Worm (Caenorhabditis elegans) whole organism, young adult: ENCODE data around the gene atl-1.

Experiments used
- B0019.2 ChIP-seq: fragments of 200-800 bp; sonication (Bioruptor generic); conservative IDR thresholded peaks from 2 replicates; pipeline ENCODE4 v1.3.6; 2022; ENCODE audit warnings: missing genetic modification reagents, missing genetic modification characterization, missing compliant biosample characterization
- C06A6.2 ChIP-seq: fragments of 200-800 bp; sonication (Bioruptor generic); conservative IDR thresholded peaks from 2 replicates; pipeline ENCODE4 v1.3.6; 2022; ENCODE audit warnings: missing genetic modification characterization, missing compliant biosample characterization
- D2030.7 ChIP-seq: fragments of 200-800 bp; sonication (Bioruptor generic); IDR thresholded peaks from 2 replicates; pipeline ENCODE4 v1.3.6; 2022; ENCODE audit warnings: missing genetic modification reagents, missing genetic modification characterization, missing compliant biosample characterization
- F22D6.2 ChIP-seq: sonication (generic microtip); optimal IDR thresholded peaks from 2 replicates; lab custom pipeline; 2016; ENCODE audit warnings: mild to moderate bottlenecking, missing genetic modification characterization, missing compliant biosample characterization
- F23B12.7 ChIP-seq: sonication (generic microtip); optimal IDR thresholded peaks from 2 replicates; lab custom pipeline; 2017; ENCODE audit warnings: missing genetic modification characterization, mild to moderate bottlenecking, missing compliant biosample characterization, antibody characterized with exemption, moderate library complexity; ENCODE audit not compliant: insufficient read depth
- F33H1.4 ChIP-seq: fragments of 200-800 bp; sonication (Bioruptor generic); IDR thresholded peaks from 2 replicates; pipeline ENCODE4 v1.3.6; 2022; ENCODE audit warnings: missing genetic modification reagents, missing genetic modification characterization, missing compliant biosample characterization
- F37B4.10 ChIP-seq: fragments of 200-800 bp; sonication (Bioruptor generic); IDR thresholded peaks from 2 replicates; pipeline ENCODE4 v1.3.6; 2022; ENCODE audit warnings: missing genetic modification characterization, missing compliant biosample characterization
- F57A8.1 ChIP-seq: fragments of 200-800 bp; sonication (Bioruptor generic); optimal IDR thresholded peaks from 2 replicates; lab custom pipeline; 2018; ENCODE audit warnings: mild to moderate bottlenecking, missing genetic modification characterization, moderate library complexity, missing compliant biosample characterization
- T26A5.8 ChIP-seq: sonication (generic microtip); optimal IDR thresholded peaks from 2 replicates; lab custom pipeline; 2016; ENCODE audit warnings: missing genetic modification characterization, missing compliant biosample characterization
- ama-1 ChIP-seq, 3 experiments: fragments of 150-350 bp in 1 of 3; sonication (generic microtip) in 2 of 3; optimal IDR thresholded peaks; 2 replicates each; lab custom pipeline; 2014 to 2018; ENCODE audit warnings: missing biosample characterization in 2 of 3, missing genetic modification characterization in 2 of 3, missing genetic modification reagents in 2 of 3
- aptf-2 ChIP-seq: fragments of 200-800 bp; sonication (Bioruptor generic); conservative IDR thresholded peaks from 2 replicates; pipeline ENCODE4 v1.3.6; 2022; ENCODE audit warnings: missing genetic modification reagents, missing genetic modification characterization, missing compliant biosample characterization
- athp-1 ChIP-seq: sonication (generic microtip); optimal IDR thresholded peaks from 2 replicates; lab custom pipeline; 2017; ENCODE audit warnings: mild to moderate bottlenecking, missing genetic modification characterization, missing compliant biosample characterization
- attf-3 ChIP-seq: fragments of 200-800 bp; sonication (Bioruptor generic); conservative IDR thresholded peaks from 2 replicates; pipeline ENCODE4 v1.3.6; 2022; ENCODE audit warnings: missing genetic modification reagents, missing genetic modification characterization, missing compliant biosample characterization
- attf-5 ChIP-seq: fragments of 200-800 bp; sonication (Bioruptor generic); optimal IDR thresholded peaks from 2 replicates; lab custom pipeline; 2018; ENCODE audit warnings: mild to moderate bottlenecking, missing genetic modification characterization, missing compliant biosample characterization
- bed-1 ChIP-seq: fragments of 200-800 bp; sonication (Bioruptor generic); IDR thresholded peaks from 2 replicates; pipeline ENCODE4 v1.3.6; 2022; ENCODE audit warnings: missing genetic modification reagents, missing genetic modification characterization, missing compliant biosample characterization
- ceh-58 ChIP-seq: fragments of 200-800 bp; sonication (Bioruptor generic); IDR thresholded peaks from 2 replicates; pipeline ENCODE4 v1.3.6; 2022; ENCODE audit warnings: missing genetic modification characterization, missing compliant biosample characterization
- ceh-79 ChIP-seq: sonication (generic microtip); optimal IDR thresholded peaks from 2 replicates; lab custom pipeline; 2017; ENCODE audit warnings: mild to moderate bottlenecking, missing genetic modification characterization, missing compliant biosample characterization
- chd-7 ChIP-seq: sonication (generic microtip); optimal IDR thresholded peaks from 2 replicates; lab custom pipeline; 2016; ENCODE audit warnings: mild to moderate bottlenecking, missing genetic modification characterization, moderate library complexity, missing compliant biosample characterization
- die-1 ChIP-seq: sonication (generic microtip); optimal IDR thresholded peaks from 2 replicates; lab custom pipeline; 2016; ENCODE audit warnings: missing genotype, mild to moderate bottlenecking, missing genetic modification characterization, missing compliant biosample characterization
- dpl-1 ChIP-seq: fragments of 150-350 bp; optimal IDR thresholded peaks from 2 replicates; lab custom pipeline; 2014; ENCODE audit warnings: missing biosample characterization, missing genetic modification reagents, missing genetic modification characterization
- efl-1 ChIP-seq: fragments of 150-350 bp; optimal IDR thresholded peaks from 2 replicates; lab custom pipeline; 2014; ENCODE audit warnings: missing biosample characterization, missing genetic modification reagents, missing genetic modification characterization
- fkh-3 ChIP-seq: sonication (generic microtip); optimal IDR thresholded peaks from 2 replicates; lab custom pipeline; 2016; ENCODE audit warnings: mild to moderate bottlenecking, missing genetic modification characterization, missing compliant biosample characterization
- hsf-1 ChIP-seq: fragments of 200-800 bp; sonication (Bioruptor generic); IDR thresholded peaks from 2 replicates; pipeline ENCODE4 v1.3.6; 2022; ENCODE audit warnings: missing genetic modification reagents, missing genetic modification characterization, missing compliant biosample characterization
- let-526 ChIP-seq: fragments of 200-800 bp; sonication (Bioruptor generic); IDR thresholded peaks from 2 replicates; pipeline ENCODE4 v1.3.6; 2022; ENCODE audit warnings: missing genetic modification reagents, missing genetic modification characterization, missing compliant biosample characterization
- let-607 ChIP-seq, 2 experiments: fragments of 200-800 bp in 1 of 2; sonication (Bioruptor generic) in 1 of 2; sonication (generic microtip) in 1 of 2; optimal IDR thresholded peaks; 2 replicates each; lab custom pipeline; 2016 to 2018; ENCODE audit warnings: mild to moderate bottlenecking in 2 of 2, missing compliant biosample characterization in 2 of 2, missing genetic modification characterization in 2 of 2, moderate library complexity in 2 of 2, missing genotype in 1 of 2
- lin-54 ChIP-seq: fragments of 200-800 bp; sonication (Bioruptor generic); optimal IDR thresholded peaks from 2 replicates; lab custom pipeline; 2018; ENCODE audit warnings: mild to moderate bottlenecking, missing genetic modification characterization, missing compliant biosample characterization
- lsl-1 ChIP-seq: fragments of 200-800 bp; sonication (Bioruptor generic); optimal IDR thresholded peaks from 2 replicates; lab custom pipeline; 2018; ENCODE audit warnings: mild to moderate bottlenecking, missing genetic modification characterization, moderate library complexity, missing compliant biosample characterization
- madf-3 ChIP-seq: fragments of 200-800 bp; sonication (Bioruptor generic); IDR thresholded peaks from 2 replicates; pipeline ENCODE4 v1.3.6; 2022; ENCODE audit warnings: missing genetic modification reagents, missing genetic modification characterization, missing compliant biosample characterization
- madf-6 ChIP-seq: fragments of 200-800 bp; sonication (Bioruptor generic); IDR thresholded peaks from 2 replicates; pipeline ENCODE4 v1.3.6; 2022; ENCODE audit warnings: missing genetic modification reagents, missing genetic modification characterization, missing compliant biosample characterization
- mcd-1 ChIP-seq: fragments of 200-800 bp; sonication (Bioruptor generic); IDR thresholded peaks from 2 replicates; pipeline ENCODE4 v1.3.6; 2022; ENCODE audit warnings: missing genetic modification reagents, missing genetic modification characterization, missing compliant biosample characterization
- nfyb-1 ChIP-seq: fragments of 200-800 bp; sonication (Bioruptor generic); IDR thresholded peaks from 2 replicates; pipeline ENCODE4 v1.3.6; 2022; ENCODE audit warnings: missing genetic modification reagents, missing genetic modification characterization, missing compliant biosample characterization
- nhr-120 ChIP-seq: fragments of 200-800 bp; sonication (Bioruptor generic); IDR thresholded peaks from 2 replicates; pipeline ENCODE4 v1.3.6; 2022; ENCODE audit warnings: missing genetic modification characterization, missing compliant biosample characterization
- nhr-90 ChIP-seq: sonication (generic microtip); optimal IDR thresholded peaks from 2 replicates; lab custom pipeline; 2016; ENCODE audit warnings: missing genotype, mild to moderate bottlenecking, missing genetic modification characterization, missing compliant biosample characterization
- repo-1 ChIP-seq: sonication (generic microtip); optimal IDR thresholded peaks from 2 replicates; lab custom pipeline; 2017; ENCODE audit warnings: mild to moderate bottlenecking, missing genetic modification characterization, missing compliant biosample characterization
- unc-130 ChIP-seq: sonication (generic microtip); optimal IDR thresholded peaks from 2 replicates; lab custom pipeline; 2016; ENCODE audit warnings: missing genetic modification reagents, missing genetic modification characterization, missing compliant biosample characterization
- xnd-1 ChIP-seq: sonication (generic microtip); optimal IDR thresholded peaks from 2 replicates; lab custom pipeline; 2016; ENCODE audit warnings: missing genotype, missing genetic modification reagents, missing genetic modification characterization, missing compliant biosample characterization
- zfh-2 ChIP-seq: fragments of 200-800 bp; sonication (Bioruptor generic); conservative IDR thresholded peaks from 2 replicates; pipeline ENCODE4 v1.3.6; 2022; ENCODE audit warnings: missing genetic modification reagents, missing genetic modification characterization, missing compliant biosample characterization
- ztf-25 ChIP-seq: fragments of 200-800 bp; sonication (Bioruptor generic); IDR thresholded peaks from 2 replicates; pipeline ENCODE4 v1.3.6; 2022; ENCODE audit warnings: missing genetic modification reagents, missing genetic modification characterization, missing compliant biosample characterization

Gene atl-1

ce11 chrV:9645507-9645906 lies at the start of gene atl-1, which contains the start of gene hcp-2:
Gene atl-1, minus strand, starts transcription at chrV:9645595.
Gene hcp-2, plus strand, starts transcription at chrV:9645859.
- TF ChIP-seq efl-1, result peak; percentile 74
- TF ChIP-seq dpl-1 (GFP tag; lab: Kevin White, UChicago), result peak; percentile 34
- peak; percentile 26 for TF ChIP-seq lsl-1 (GFP tag; lab: Kevin White, UChicago)
- no peak for TF ChIP-seq bed-1 (GFP tag; lab: Robert Waterston, UW)
- TF ChIP-seq lin-54 (GFP tag; lab: Kevin White, UChicago), result peak; percentile 3
- TF ChIP-seq F37B4.10 (GFP tag; lab: Robert Waterston, UW), result no peak
- no peak for TF ChIP-seq ztf-25 (GFP tag; lab: Robert Waterston, UW)
- TF ChIP-seq let-607 (tag; optimal IDR thresholded peaks at IDR 0.05; lab: Kevin White, UChicago), result no peak
- no peak for TF ChIP-seq F22D6.2
- no peak for TF ChIP-seq attf-3 (GFP tag; lab: Robert Waterston, UW)
- 0 out of 2 replicates have a peak, but pooled peaks have one; percentile 14 for TF ChIP-seq D2030.7
- no peak for TF ChIP-seq nhr-120
- no peak for TF ChIP-seq T26A5.8
- no peak for TF ChIP-seq nfyb-1
- TF ChIP-seq madf-6 (GFP tag; lab: Robert Waterston, UW), result peak; percentile 48; the same call in 1 of the 2 replicates
- TF ChIP-seq mcd-1 (GFP tag; lab: Robert Waterston, UW), result no peak
- TF ChIP-seq repo-1, result no peak
- TF ChIP-seq ama-1 (optimal IDR thresholded peaks at IDR 0.05; lab: Kevin White, UChicago), result no peak
- TF ChIP-seq ama-1 (GFP tag; optimal IDR thresholded peaks at IDR 0.05; lab: Kevin White, UChicago), result no peak

ce11 chrV:9692649-9693112 lies 47.3 kb upstream of the atl-1 start, which contains the start of gene ZK287.7:
Gene ZK287.7, plus strand, starts transcription at chrV:9693062.
- TF ChIP-seq attf-5 (GFP tag; lab: Kevin White, UChicago) (no peak), hsf-1 (GFP tag; lab: Robert Waterston, UW) (no peak), madf-6 (GFP tag; lab: Robert Waterston, UW) (0 out of 2 replicates have a peak, but pooled peaks have one; percentile 37), fkh-3 (tag; lab: Kevin White, UChicago) (no peak), B0019.2 (no peak), xnd-1 (tag; lab: Kevin White, UChicago) (peak; percentile 13), chd-7 (tag; lab: Kevin White, UChicago) (no peak), ceh-58 (GFP tag; lab: Robert Waterston, UW) (no peak), lsl-1 (GFP tag; lab: Kevin White, UChicago) (peak; percentile 76), F23B12.7 (tag; lab: Kevin White, UChicago) (no peak), F57A8.1 (GFP tag; lab: Kevin White, UChicago) (no peak), unc-130 (GFP tag; lab: Kevin White, UChicago) (no peak), zfh-2 (GFP tag; lab: Robert Waterston, UW) (no peak), die-1 (no peak), aptf-2 (GFP tag; lab: Robert Waterston, UW) (no peak), nhr-90 (no peak), F33H1.4 (GFP tag; lab: Robert Waterston, UW) (peak; percentile 70), ceh-79 (no peak), C06A6.2 (GFP tag; lab: Robert Waterston, UW) (no peak), madf-3 (no peak), athp-1 (tag; lab: Kevin White, UChicago) (no peak), let-526 (no peak)
